Worm (Caenorhabditis elegans): ENCODE results near the gene C04C11.1.

Gene C04C11.1

DNA sequence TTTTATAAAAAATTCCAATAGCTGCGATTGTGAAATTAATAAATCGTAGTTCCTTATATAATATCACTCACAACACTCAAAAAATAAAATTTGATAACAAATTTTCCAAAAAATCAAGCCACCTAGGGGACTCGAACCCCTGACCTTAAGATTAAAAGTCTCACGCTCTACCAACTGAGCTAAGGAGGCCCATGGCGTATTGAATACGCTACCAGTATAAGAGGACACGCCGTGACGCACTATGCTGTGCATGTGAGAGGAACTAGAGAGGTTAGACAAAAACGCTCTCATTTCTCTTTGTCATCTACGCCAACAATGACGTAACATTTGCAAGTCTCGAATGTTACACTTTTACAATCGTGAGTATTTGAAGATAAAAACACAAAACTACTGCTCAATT is 43.4 kb downstream of the C04C11.1 start (continued):
- TF ChIP-seq mep-1 (tag; optimal IDR thresholded peaks at IDR 0.05) (peak; percentile 95), F37D6.2 (tag; optimal IDR thresholded peaks at IDR 0.05) (peak; percentile 81), Y75B8A.6 (GFP tag; IDR thresholded peaks at IDR 0.05) (peak; percentile 75; the same call in 1 of the 2 replicates), F44E2.7 (GFP tag; IDR thresholded peaks at IDR 0.05) (peak; percentile 92; the same call in 1 of the 2 replicates), duxl-1 (tag; optimal IDR thresholded peaks at IDR 0.05; ENCODE audit: poor library complexity) (peak; percentile 89), zip-2 (tag; optimal IDR thresholded peaks at IDR 0.05) (peak; percentile 81), mdt-29 (GFP tag; IDR thresholded peaks at IDR 0.05) (peak; percentile 80)

DNA sequence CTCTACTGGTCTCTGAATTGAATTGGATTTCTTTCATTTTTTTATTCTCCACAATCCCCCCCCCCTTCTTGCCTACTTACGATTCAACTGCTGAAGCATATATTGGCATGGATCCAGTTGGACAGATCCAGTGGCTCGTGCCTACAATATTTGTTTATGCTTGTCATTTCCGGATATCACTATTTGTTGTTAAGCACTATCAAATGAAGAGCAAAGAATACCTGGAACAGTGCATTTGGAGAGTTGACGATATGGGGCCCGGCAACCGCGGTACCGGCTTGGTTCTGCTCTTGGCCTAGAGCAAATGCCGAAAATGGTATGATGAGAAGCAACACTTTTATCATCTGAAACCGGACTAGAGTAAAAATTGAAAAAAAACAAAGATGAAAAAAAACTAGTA is 47.3 kb downstream of the C04C11.1 start, which contains the start of gene lgc-21:
TSS of gene lgc-21 (minus strand) at position 344 of the 400 bp plus-strand sequence.
- no peak for TF ChIP-seq mxl-3 (GFP tag; optimal IDR thresholded peaks at IDR 0.05)
- TF ChIP-seq ama-1 (optimal IDR thresholded peaks at IDR 0.05) = no peak
- TF ChIP-seq aha-1 (tag) = peak; percentile 96
- TF ChIP-seq spr-3 (GFP tag; optimal IDR thresholded peaks at IDR 0.05) = no peak
- TF ChIP-seq snpc-4 (tag; optimal IDR thresholded peaks at IDR 0.05) = no peak
- no peak for TF ChIP-seq T26A8.4 (GFP tag; IDR thresholded peaks at IDR 0.05)

DNA sequence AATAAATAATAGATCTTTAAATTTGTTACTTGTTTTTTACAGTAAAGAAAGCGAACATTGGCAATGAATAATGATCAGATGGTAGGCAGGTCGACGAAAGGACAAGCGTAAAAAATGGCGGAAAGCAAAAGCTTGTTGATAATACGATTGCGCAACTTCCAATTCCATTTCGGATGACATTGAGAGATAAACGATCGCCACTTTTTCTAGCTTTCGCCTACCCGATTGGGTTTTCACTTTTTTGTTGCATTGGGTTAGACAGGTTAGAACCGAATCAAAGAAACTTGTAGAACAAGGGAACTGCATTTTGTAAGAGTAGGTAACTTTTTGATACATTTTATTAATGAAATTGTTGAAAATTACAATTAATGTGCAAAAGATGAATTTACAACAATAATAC is 49.1 kb downstream of the C04C11.1 start:
- TF ChIP-seq zag-1 (tag; optimal IDR thresholded peaks at IDR 0.05) (no peak), madf-5 (GFP tag; IDR thresholded peaks at IDR 0.05) (no peak), dve-1 (tag; optimal IDR thresholded peaks at IDR 0.05; ENCODE audit: insufficient read depth) (no peak), aly-2 (tag; optimal IDR thresholded peaks at IDR 0.05) (no peak), ceh-32 (tag; optimal IDR thresholded peaks at IDR 0.05; ENCODE audit: poor library complexity) (no peak), snpc-4 (tag; optimal IDR thresholded peaks at IDR 0.05) (no peak), D1046.2 (GFP tag; IDR thresholded peaks at IDR 0.05) (no peak), dpl-1 (GFP tag; optimal IDR thresholded peaks at IDR 0.05) (no peak), attf-4 (tag; optimal IDR thresholded peaks at IDR 0.05) (no peak), ZK337.2 (GFP tag; IDR thresholded peaks at IDR 0.05) (no peak), lin-15B (tag; optimal IDR thresholded peaks at IDR 0.05) (no peak)

DNA sequence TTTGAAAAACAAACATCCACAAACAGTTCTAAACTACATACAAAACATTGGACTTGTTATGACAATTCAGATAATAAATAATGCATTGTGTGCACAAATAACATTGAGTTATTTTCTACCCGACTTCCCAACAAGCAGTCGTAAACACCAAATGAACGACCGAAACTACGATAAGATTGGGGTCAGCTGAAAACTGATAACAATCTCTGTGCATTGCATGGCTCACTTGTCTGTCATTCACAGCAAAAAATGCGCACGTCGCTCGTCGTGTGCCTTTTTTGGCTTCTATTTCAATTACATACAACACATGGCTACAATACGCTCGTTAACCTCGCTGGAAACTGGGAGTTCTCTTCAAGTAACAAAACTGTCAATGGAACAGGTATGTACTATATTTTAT is 50.6 kb downstream of the C04C11.1 start, which contains the start of gene C33G3.4:
TSS of gene C33G3.4 (plus strand) at position 213 of the 400 bp plus-strand sequence.
- TF ChIP-seq zip-2 (tag; optimal IDR thresholded peaks at IDR 0.05) = no peak
- no peak for TF ChIP-seq mxl-2 (GFP tag; conservative IDR thresholded peaks at IDR 0.05)
- TF ChIP-seq unc-39 (tag; optimal IDR thresholded peaks at IDR 0.05) = no peak
- no peak for TF ChIP-seq ces-1 (GFP tag; optimal IDR thresholded peaks at IDR 0.05)
- TF ChIP-seq F26F4.8 (GFP tag; conservative IDR thresholded peaks at IDR 0.05) = no peak
- no peak for TF ChIP-seq unc-130 (GFP tag; optimal IDR thresholded peaks at IDR 0.05)
- TF ChIP-seq sdz-12 (GFP tag; optimal IDR thresholded peaks at IDR 0.05) = no peak
- no peak for TF ChIP-seq unc-62 (GFP tag; optimal IDR thresholded peaks at IDR 0.05 in 1 of 2)
- no peak for TF ChIP-seq unc-62 (tag; optimal IDR thresholded peaks at IDR 0.05)
- no peak for TF ChIP-seq daf-8 (GFP tag; IDR thresholded peaks at IDR 0.05)
- no peak for TF ChIP-seq lin-1 (GFP tag; IDR thresholded peaks at IDR 0.05)
- TF ChIP-seq duxl-1 (tag; optimal IDR thresholded peaks at IDR 0.05; ENCODE audit: poor library complexity) = no peak
- no peak for TF ChIP-seq jun-1 (tag; optimal IDR thresholded peaks at IDR 0.05)
- TF ChIP-seq lin-38 (GFP tag; IDR thresholded peaks at IDR 0.05) = no peak
- no peak for TF ChIP-seq zag-1 (tag; optimal IDR thresholded peaks at IDR 0.05)
- TF ChIP-seq mxl-3 (GFP tag; optimal IDR thresholded peaks at IDR 0.05) = peak; percentile 64
- peak; percentile 60 for TF ChIP-seq nhr-102 (tag; optimal IDR thresholded peaks at IDR 0.05)
- no peak for TF ChIP-seq Y48G9A.11 (GFP tag; IDR thresholded peaks at IDR 0.05)
- no peak for TF ChIP-seq ceh-62 (tag; optimal IDR thresholded peaks at IDR 0.05)
- no peak for TF ChIP-seq tag-97 (GFP tag; IDR thresholded peaks at IDR 0.05)
- TF ChIP-seq ZK546.5 (tag; optimal IDR thresholded peaks at IDR 0.05) = no peak
- TF ChIP-seq daf-16 (GFP tag; optimal IDR thresholded peaks at IDR 0.05) = peak in 1 of 2 experiments; percentile 32
- TF ChIP-seq daf-16 (tag; optimal IDR thresholded peaks at IDR 0.05) = peak; percentile 98
- TF ChIP-seq mdt-29 (GFP tag; IDR thresholded peaks at IDR 0.05) = no peak
- no peak for TF ChIP-seq F44E2.7 (GFP tag; IDR thresholded peaks at IDR 0.05)
- peak; percentile 95 for TF ChIP-seq dmd-6 (GFP tag; IDR thresholded peaks at IDR 0.05)
- TF ChIP-seq nhr-11 (tag; optimal IDR thresholded peaks at IDR 0.05) = no peak
- no peak for TF ChIP-seq snpc-4 (tag; optimal IDR thresholded peaks at IDR 0.05)
- no peak for TF ChIP-seq fos-1 (tag; optimal IDR thresholded peaks at IDR 0.05)
- TF ChIP-seq arid-1 (GFP tag; conservative IDR thresholded peaks at IDR 0.05) = no peak
- TF ChIP-seq Y5F2A.4 (GFP tag; optimal IDR thresholded peaks at IDR 0.05) = no peak
- TF ChIP-seq ama-1 (optimal IDR thresholded peaks at IDR 0.05) = no peak
